Worm (Caenorhabditis elegans) whole organism, L2 larva: Measurements from ENCODE around the gene C35A5.4.

Experiments
- C34F6.9 ChIP-seq: fragments of 150-350 bp; optimal IDR thresholded peaks from 2 replicates; lab custom pipeline; 2014; ENCODE audit warnings: missing biosample characterization, missing genetic modification characterization
- R02D3.7 ChIP-seq: fragments of 150-350 bp; optimal IDR thresholded peaks from 2 replicates; lab custom pipeline; 2014; ENCODE audit warnings: missing biosample characterization, missing genetic modification characterization
- ZK546.5 ChIP-seq: sonication (generic microtip); optimal IDR thresholded peaks from 2 replicates; lab custom pipeline; 2017; ENCODE audit warnings: missing biosample characterization, missing genetic modification characterization
- alr-1 ChIP-seq: fragments of 150-350 bp; optimal IDR thresholded peaks from 2 replicates; lab custom pipeline; 2014; ENCODE audit warnings: missing biosample characterization, missing genetic modification characterization
- elt-3 ChIP-seq: sonication (generic microtip); optimal IDR thresholded peaks from 2 replicates; lab custom pipeline; 2017; ENCODE audit warnings: missing biosample characterization, missing genetic modification characterization
- lin-13 ChIP-seq: fragments of 150-350 bp; optimal IDR thresholded peaks from 2 replicates; lab custom pipeline; 2014; ENCODE audit warnings: missing biosample characterization, missing genetic modification reagents, missing genetic modification characterization
- lin-39 ChIP-seq: fragments of 150-350 bp; optimal IDR thresholded peaks from 2 replicates; lab custom pipeline; 2014; ENCODE audit warnings: missing biosample characterization, missing genetic modification reagents, missing genetic modification characterization
- mab-5 ChIP-seq: fragments of 150-350 bp; optimal IDR thresholded peaks from 2 replicates; lab custom pipeline; 2014; ENCODE audit warnings: missing biosample characterization, missing genetic modification characterization
- nhr-11 ChIP-seq: fragments of 150-350 bp; optimal IDR thresholded peaks from 2 replicates; lab custom pipeline; 2014; ENCODE audit warnings: missing biosample characterization, missing genetic modification characterization
- nhr-237 ChIP-seq: fragments of 150-350 bp; optimal IDR thresholded peaks from 2 replicates; lab custom pipeline; 2014; ENCODE audit warnings: missing biosample characterization, missing genetic modification characterization
- nhr-25 ChIP-seq: fragments of 150-350 bp; sonication (generic microtip); optimal IDR thresholded peaks from 3 replicates; lab custom pipeline; 2014; ENCODE audit warnings: missing biosample characterization, missing genetic modification characterization
- skn-1 ChIP-seq: sonication (generic microtip); optimal IDR thresholded peaks from 2 replicates; lab custom pipeline; 2017; ENCODE audit warnings: missing biosample characterization, missing genetic modification characterization
- unc-62 ChIP-seq: fragments of 150-350 bp; optimal IDR thresholded peaks from 2 replicates; lab custom pipeline; 2014; ENCODE audit warnings: missing biosample characterization, missing genetic modification reagents, missing genetic modification characterization
- zag-1 ChIP-seq: fragments of 150-350 bp; optimal IDR thresholded peaks from 2 replicates; lab custom pipeline; 2014; ENCODE audit warnings: missing biosample characterization, missing genetic modification characterization

- TF ChIP-seq alr-1 (tag; lab: Kevin White, UChicago) (no peak), elt-3 (tag; lab: Kevin White, UChicago) (no peak), lin-39 (tag; lab: Kevin White, UChicago) (no peak), lin-13 (GFP tag; lab: Kevin White, UChicago) (no peak), mab-5 (no peak), nhr-237 (no peak), skn-1 (tag; lab: Kevin White, UChicago) (no peak), nhr-11 (tag; lab: Kevin White, UChicago) (no peak), R02D3.7 (tag; lab: Kevin White, UChicago) (no peak), C34F6.9 (no peak), unc-62 (GFP tag; lab: Kevin White, UChicago) (no peak), nhr-25 (no peak), zag-1 (no peak), ZK546.5 (no peak)
Measured at ce11 chrV:10471007-10471406, 25.8 kb upstream of the C35A5.4 start.
